Worm (Caenorhabditis elegans): ENCODE data around the gene emc-5.

- TF ChIP-seq him-1 (tag; optimal IDR thresholded peaks at IDR 0.05) (no peak), dao-5 (tag; optimal IDR thresholded peaks at IDR 0.05) (no peak)
Observed at ce11 chrII:11497365-11497764, 785 bp downstream of the emc-5 start, which contains the start of gene B0334.5.
